Worm (Caenorhabditis elegans): Measurements from ENCODE around the gene thk-1.
A peak's percentile ranks its signal among the peaks of the same experiment; 100 is the strongest.

Gene thk-1

DNA sequence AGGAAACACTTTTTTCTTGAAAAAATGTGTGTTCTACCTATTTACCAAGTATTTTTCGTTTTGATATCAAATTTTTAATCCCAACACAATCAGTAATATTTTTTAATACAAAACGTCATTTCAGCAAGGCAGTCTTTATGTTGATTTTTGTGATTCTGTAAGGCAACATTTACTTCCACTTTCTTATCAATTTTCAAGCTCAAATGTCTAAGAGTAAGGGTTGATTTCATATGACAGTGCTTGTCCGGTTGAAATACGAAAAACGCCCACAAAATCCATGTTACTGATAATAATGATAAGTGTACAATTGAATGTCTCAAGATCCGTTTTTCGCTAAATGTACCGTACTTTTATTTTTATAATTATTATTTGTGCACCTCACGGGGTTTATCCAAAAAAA is 45.3 kb downstream of the thk-1 start:
- TF ChIP-seq fos-1 (tag; optimal IDR thresholded peaks at IDR 0.05) (peak; percentile 71), aly-2 (tag; optimal IDR thresholded peaks at IDR 0.05) (no peak)

DNA sequence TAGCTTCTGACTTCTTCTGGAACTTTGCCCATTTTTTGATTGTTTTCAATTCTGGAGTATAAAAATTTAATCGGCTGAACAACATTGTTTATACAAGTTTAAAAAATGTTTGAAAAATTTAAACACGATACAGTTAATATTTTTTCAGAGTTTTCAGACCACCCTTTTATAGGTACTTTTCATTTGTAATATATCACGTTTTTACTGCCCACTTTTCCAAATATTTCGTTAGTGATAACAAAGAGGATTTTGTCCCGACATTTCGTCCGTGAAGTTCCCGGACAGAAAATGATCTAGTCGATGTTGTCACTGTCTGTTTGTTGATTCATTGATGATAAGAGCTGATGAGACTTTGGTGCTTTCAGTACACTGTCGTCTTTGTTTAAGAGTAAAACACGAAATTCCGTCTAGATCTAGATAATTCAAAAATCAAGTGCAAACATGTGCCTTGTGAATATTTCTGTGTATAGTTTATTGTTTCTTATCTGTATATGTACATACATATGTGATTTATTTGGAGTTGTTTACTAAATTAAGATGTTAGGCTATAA is 46.0 kb downstream of the thk-1 start, which contains the start of gene ech-9:
ech-9 (minus strand) TSS at position 51 of the 551 bp plus-strand sequence.
- no peak for TF ChIP-seq nhr-21 (tag; optimal IDR thresholded peaks at IDR 0.05)
- TF ChIP-seq skn-1 (tag; optimal IDR thresholded peaks at IDR 0.05), result no peak
- TF ChIP-seq fos-1 (tag; optimal IDR thresholded peaks at IDR 0.05), result peak; percentile 14
- TF ChIP-seq elt-1 (tag; optimal IDR thresholded peaks at IDR 0.05), result no peak
- no peak for TF ChIP-seq egl-27 (tag; optimal IDR thresholded peaks at IDR 0.05)
- TF ChIP-seq aly-2 (tag; optimal IDR thresholded peaks at IDR 0.05), result no peak

DNA sequence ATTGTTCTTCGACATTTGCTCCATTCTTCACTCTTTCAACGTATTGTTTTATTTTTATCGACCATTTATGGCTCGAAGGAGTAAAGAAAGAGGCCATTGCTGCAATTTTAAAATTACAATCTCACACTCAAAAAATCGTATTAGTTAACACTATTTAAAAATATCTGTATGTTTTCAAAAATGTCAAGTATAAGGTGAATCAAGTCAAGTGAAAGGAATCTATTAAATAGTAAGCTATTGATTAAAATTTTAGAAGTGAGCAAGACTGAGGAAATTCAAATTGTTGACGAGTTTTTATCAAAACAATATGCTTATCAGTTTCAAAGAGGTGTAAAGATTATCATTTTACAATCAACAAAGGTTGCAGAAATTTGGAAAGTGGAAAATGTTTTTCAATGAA is 48.9 kb downstream of the thk-1 start, which contains the start of gene F01G10.4:
F01G10.4 (minus strand) TSS at position 101 of the 400 bp plus-strand sequence.
- TF ChIP-seq ceh-16 (tag; optimal IDR thresholded peaks at IDR 0.05), result no peak
- TF ChIP-seq mab-5 (tag; optimal IDR thresholded peaks at IDR 0.05), result no peak
- TF ChIP-seq nhr-25 (tag; optimal IDR thresholded peaks at IDR 0.05), result no peak
- no peak for TF ChIP-seq ZK546.5 (tag; optimal IDR thresholded peaks at IDR 0.05)
- no peak for TF ChIP-seq nhr-23 (tag; optimal IDR thresholded peaks at IDR 0.05)
- TF ChIP-seq alr-1 (tag; optimal IDR thresholded peaks at IDR 0.05), result no peak
- no peak for TF ChIP-seq skn-1 (tag; optimal IDR thresholded peaks at IDR 0.05)
- TF ChIP-seq egl-27 (tag; optimal IDR thresholded peaks at IDR 0.05), result no peak
- no peak for TF ChIP-seq sma-9 (GFP tag; optimal IDR thresholded peaks at IDR 0.05)
- TF ChIP-seq sma-9 (tag; optimal IDR thresholded peaks at IDR 0.05), result no peak
- no peak for TF ChIP-seq ztf-1 (GFP tag; conservative IDR thresholded peaks at IDR 0.05)
- no peak for TF ChIP-seq zag-1 (tag; optimal IDR thresholded peaks at IDR 0.05)
- no peak for TF ChIP-seq mdl-1 (tag; optimal IDR thresholded peaks at IDR 0.05)
- no peak for TF ChIP-seq mbf-1 (tag; optimal IDR thresholded peaks at IDR 0.05)
- no peak for TF ChIP-seq nhr-21 (tag; optimal IDR thresholded peaks at IDR 0.05)

DNA sequence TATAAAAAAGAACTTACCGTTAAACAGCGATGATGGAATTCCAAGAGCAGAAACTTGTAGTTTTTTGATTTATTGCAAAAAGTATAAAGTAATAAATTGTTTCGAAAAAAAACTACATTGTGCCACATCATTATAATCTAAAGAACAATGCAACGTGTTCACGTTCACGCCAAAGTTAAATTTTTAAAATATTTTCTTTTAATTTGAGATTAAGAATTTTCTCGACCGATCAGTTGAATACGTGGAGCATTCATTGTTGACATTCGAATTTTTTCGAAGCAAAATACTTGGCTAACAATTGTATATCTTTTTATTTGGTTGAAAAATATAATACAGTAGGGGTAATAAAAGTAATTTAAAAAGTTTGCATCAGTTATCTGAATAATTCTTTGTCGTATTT is 50.4 kb downstream of the thk-1 start, which contains the start of gene F01G10.5:
F01G10.5 (minus strand) TSS at position 101 of the 400 bp plus-strand sequence.
- TF ChIP-seq alr-1 (tag; optimal IDR thresholded peaks at IDR 0.05) (no peak), elt-3 (tag; optimal IDR thresholded peaks at IDR 0.05) (no peak), lin-11 (tag; optimal IDR thresholded peaks at IDR 0.05) (no peak), lin-39 (tag; optimal IDR thresholded peaks at IDR 0.05) (no peak), ceh-82 (tag; optimal IDR thresholded peaks at IDR 0.05) (no peak), peb-1 (tag; optimal IDR thresholded peaks at IDR 0.05) (no peak), nhr-237 (tag; optimal IDR thresholded peaks at IDR 0.05) (no peak), unc-62 (GFP tag; optimal IDR thresholded peaks at IDR 0.05) (no peak), unc-55 (GFP tag; optimal IDR thresholded peaks at IDR 0.05) (no peak), nhr-10 (tag; optimal IDR thresholded peaks at IDR 0.05) (no peak), nhr-11 (tag; optimal IDR thresholded peaks at IDR 0.05) (no peak), mab-5 (tag; optimal IDR thresholded peaks at IDR 0.05) (no peak), ZK546.5 (tag; optimal IDR thresholded peaks at IDR 0.05) (no peak), R02D3.7 (tag; optimal IDR thresholded peaks at IDR 0.05) (no peak), mdl-1 (tag; optimal IDR thresholded peaks at IDR 0.05) (no peak), ama-1 (optimal IDR thresholded peaks at IDR 0.05) (no peak), nhr-21 (tag; optimal IDR thresholded peaks at IDR 0.05) (no peak), lsy-2 (tag; optimal IDR thresholded peaks at IDR 0.05) (no peak)
